Worm (Caenorhabditis elegans): Measurements from ENCODE around the gene lin-25.
A peak's percentile ranks its signal among the peaks of the same experiment; 100 is the strongest.

lin-25 gene

DNA sequence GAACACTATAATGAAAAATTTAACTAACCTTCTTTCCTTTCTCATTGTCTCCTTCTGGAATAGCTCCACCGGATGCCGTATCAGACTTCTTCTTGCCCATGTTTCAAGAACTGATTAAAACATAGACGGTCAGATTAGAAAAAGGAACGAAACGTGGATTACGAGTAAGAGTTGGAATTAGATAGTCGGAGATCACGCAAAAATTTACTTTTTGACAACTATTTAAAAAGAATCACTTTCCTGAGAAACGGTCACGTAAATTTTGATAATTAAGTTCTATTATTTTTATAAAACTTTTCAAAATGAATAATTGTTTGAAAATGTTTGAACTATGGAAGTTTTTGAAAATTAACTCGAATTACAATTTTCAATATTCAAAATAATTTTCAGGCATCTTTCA is 37.6 kb upstream of the lin-25 start, which contains the start of gene cyc-2.2:
Gene cyc-2.2 (minus strand): TSS at position 101 of the 400 bp plus-strand sequence.
- TF ChIP-seq hlh-26 (GFP tag; conservative IDR thresholded peaks at IDR 0.05) (no peak), unc-130 (GFP tag; optimal IDR thresholded peaks at IDR 0.05) (no peak), T07F8.4 (tag; optimal IDR thresholded peaks at IDR 0.05) (no peak), madf-10 (tag; optimal IDR thresholded peaks at IDR 0.05) (no peak), rec-8 (tag; optimal IDR thresholded peaks at IDR 0.05) (no peak), Y95B8A.8 (GFP tag; IDR thresholded peaks at IDR 0.05) (no peak), chd-7 (tag; optimal IDR thresholded peaks at IDR 0.05) (no peak), dox-1 (GFP tag; IDR thresholded peaks at IDR 0.05) (no peak), F52B5.7 (tag; optimal IDR thresholded peaks at IDR 0.05) (no peak), F10E7.11 (tag; optimal IDR thresholded peaks at IDR 0.05) (no peak), sea-2 (GFP tag; IDR thresholded peaks at IDR 0.05) (no peak), F22D6.2 (tag; optimal IDR thresholded peaks at IDR 0.05) (no peak), B0035.1 (tag; optimal IDR thresholded peaks at IDR 0.05) (no peak), die-1 (tag; optimal IDR thresholded peaks at IDR 0.05) (no peak), ccch-3 (GFP tag; optimal IDR thresholded peaks at IDR 0.05) (no peak), cebp-1 (GFP tag; IDR thresholded peaks at IDR 0.05) (no peak), cebp-1 (tag; optimal IDR thresholded peaks at IDR 0.05) (no peak), mxl-1 (tag; optimal IDR thresholded peaks at IDR 0.05) (no peak)

DNA sequence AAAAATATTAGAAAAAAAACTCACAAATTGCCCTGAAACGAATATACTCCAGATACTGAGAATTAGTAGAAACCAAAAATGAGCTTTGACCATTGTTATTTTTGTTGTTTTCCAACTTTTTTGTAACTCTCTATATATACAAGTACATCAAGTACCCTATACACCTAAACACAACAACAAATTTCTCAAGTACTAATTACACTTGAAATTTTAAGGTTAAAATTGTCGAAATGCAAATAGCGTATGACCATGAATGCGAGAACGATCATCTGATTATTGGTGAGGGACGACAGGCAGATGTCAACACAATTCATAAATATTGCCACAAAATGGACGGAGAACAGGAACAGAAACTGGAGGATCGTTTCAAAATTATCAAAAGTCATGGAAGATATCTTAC is 25.4 kb upstream of the lin-25 start, which contains the start of gene F56H9.9:
Gene F56H9.9 (minus strand): TSS at position 101 of the 400 bp plus-strand sequence.
- TF ChIP-seq ceh-27 (GFP tag; optimal IDR thresholded peaks at IDR 0.05), result peak; percentile 8
- no peak for TF ChIP-seq repo-1 (tag; optimal IDR thresholded peaks at IDR 0.05)
- no peak for TF ChIP-seq chd-7 (tag; optimal IDR thresholded peaks at IDR 0.05)
- no peak for TF ChIP-seq tbp1 (GFP tag; optimal IDR thresholded peaks at IDR 0.05)

ce11 chrV:12629743-12630142 is 20.0 kb upstream of the lin-25 start, which contains the start of gene F56H9.6:
F56H9.6 (minus strand) TSS chrV:12629843.
- 0 out of 2 replicates have a peak, but pooled peaks have one; percentile 12 for TF ChIP-seq nhr-120 (GFP tag; IDR thresholded peaks at IDR 0.05)
- no peak for TF ChIP-seq pha-4 (tag; optimal IDR thresholded peaks at IDR 0.05)
- TF ChIP-seq rpc-1 (optimal IDR thresholded peaks at IDR 0.05), result no peak
- no peak for TF ChIP-seq rpc-1 (tag; optimal IDR thresholded peaks at IDR 0.05)

DNA sequence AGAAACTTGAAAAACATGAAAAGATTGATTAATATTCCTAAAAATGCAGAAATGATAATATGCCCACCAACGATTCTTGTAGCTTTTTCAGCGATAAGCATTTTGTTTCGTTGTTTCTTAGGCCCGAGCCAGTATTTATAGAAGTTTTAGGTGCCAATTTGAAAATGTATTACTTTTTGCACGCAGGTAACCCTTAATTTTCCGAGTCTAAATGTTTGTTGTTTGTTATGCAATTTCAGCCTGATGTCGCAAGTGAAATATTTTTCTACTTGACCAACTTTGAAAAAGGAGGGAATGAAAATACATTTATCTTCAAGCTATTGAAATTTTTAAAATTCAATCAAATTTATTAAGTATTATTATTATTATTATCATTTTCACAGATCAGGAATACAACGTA is 17.7 kb upstream of the lin-25 start, which contains the start of gene srx-113:
Gene srx-113 (minus strand): TSS at position 101 of the 400 bp plus-strand sequence.
- TF ChIP-seq ekl-4 (GFP tag; IDR thresholded peaks at IDR 0.05) (no peak), hmg-1.2 (GFP tag; IDR thresholded peaks at IDR 0.05) (no peak), Y53G8AR.9 (GFP tag; conservative IDR thresholded peaks at IDR 0.05) (no peak)

DNA sequence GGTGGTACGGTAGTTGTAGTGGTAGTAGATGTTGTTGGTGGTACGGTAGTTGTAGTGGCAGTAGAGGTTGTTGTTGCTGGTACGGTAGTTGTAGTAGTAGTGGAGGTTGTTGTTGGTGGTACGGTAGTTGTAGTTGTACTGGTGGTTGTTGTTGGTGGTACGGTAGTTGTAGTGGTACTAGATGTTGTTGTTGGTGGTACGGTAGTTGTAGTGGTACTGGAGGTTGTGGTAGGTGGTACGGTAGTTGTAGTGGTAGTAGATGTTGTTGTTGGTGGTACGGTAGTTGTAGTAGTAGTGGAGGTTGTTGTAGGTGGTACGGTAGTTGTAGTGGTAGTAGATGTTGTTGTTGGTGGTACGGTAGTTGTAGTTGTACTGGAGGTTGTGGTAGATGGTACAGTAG is 16.7 kb upstream of the lin-25 start:
- no peak for TF ChIP-seq T26A5.8 (tag; optimal IDR thresholded peaks at IDR 0.05)
- TF ChIP-seq lsy-27 (tag; optimal IDR thresholded peaks at IDR 0.05; ENCODE audit: borderline replicate concordance, insufficient read depth), result no peak
- TF ChIP-seq egl-18 (GFP tag; IDR thresholded peaks at IDR 0.05), result no peak
- 0 out of 2 replicates have a peak, but pooled peaks have one; percentile 16 for TF ChIP-seq bed-1 (GFP tag; IDR thresholded peaks at IDR 0.05)

- TF ChIP-seq ceh-40 (GFP tag; IDR thresholded peaks at IDR 0.05) (no peak), hmg-1.2 (GFP tag; IDR thresholded peaks at IDR 0.05) (no peak), gei-17 (GFP tag; optimal IDR thresholded peaks at IDR 0.05) (no peak), dpff-1 (tag; optimal IDR thresholded peaks at IDR 0.05) (no peak), nhr-179 (tag; optimal IDR thresholded peaks at IDR 0.05) (no peak), hmg-20 (GFP tag; IDR thresholded peaks at IDR 0.05) (no peak)
Observed at ce11 chrV:12634050-12634449, 15.7 kb upstream of the lin-25 start.
